Worm (Caenorhabditis elegans): ENCODE data around the gene gfat-1.

Gene gfat-1

ce11 chrII:11619895-11620439 lies 24.7 kb upstream of the gfat-1 start (continued):
- no peak for TF ChIP-seq rpc-1 (optimal IDR thresholded peaks at IDR 0.05)
- TF ChIP-seq rpc-1 (tag; optimal IDR thresholded peaks at IDR 0.05) = no peak
- TF ChIP-seq rec-8 (tag; optimal IDR thresholded peaks at IDR 0.05) = no peak
- TF ChIP-seq athp-1 (tag; optimal IDR thresholded peaks at IDR 0.05) = no peak
- no peak for TF ChIP-seq lag-1 (GFP tag; IDR thresholded peaks at IDR 0.05)
- TF ChIP-seq ztf-25 (GFP tag; IDR thresholded peaks at IDR 0.05) = no peak
- no peak for TF ChIP-seq nhr-120 (GFP tag; IDR thresholded peaks at IDR 0.05)
- TF ChIP-seq sea-2 (GFP tag; IDR thresholded peaks at IDR 0.05) = no peak
- TF ChIP-seq T26A5.8 (tag; optimal IDR thresholded peaks at IDR 0.05) = no peak
- peak; percentile 63 for TF ChIP-seq ztf-22 (GFP tag; optimal IDR thresholded peaks at IDR 0.05)
- TF ChIP-seq nfyb-1 (GFP tag; IDR thresholded peaks at IDR 0.05) = peak; percentile 79
- no peak for TF ChIP-seq rcor-1 (GFP tag; IDR thresholded peaks at IDR 0.05)
- TF ChIP-seq ama-1 (optimal IDR thresholded peaks at IDR 0.05) = no peak
- no peak for TF ChIP-seq ama-1 (GFP tag; optimal IDR thresholded peaks at IDR 0.05)
- 0 out of 2 replicates have a peak, but pooled peaks have one; percentile 36 for TF ChIP-seq madf-3 (GFP tag; IDR thresholded peaks at IDR 0.05)
- TF ChIP-seq sdz-38 (tag; optimal IDR thresholded peaks at IDR 0.05) = no peak
- peak; percentile 29; the same call in 1 of the 2 replicates for TF ChIP-seq madf-6 (GFP tag; IDR thresholded peaks at IDR 0.05)
- no peak for TF ChIP-seq efl-1 (GFP tag; optimal IDR thresholded peaks at IDR 0.05)
- peak; percentile 49 for TF ChIP-seq lin-54 (GFP tag; optimal IDR thresholded peaks at IDR 0.05)
- TF ChIP-seq repo-1 (tag; optimal IDR thresholded peaks at IDR 0.05) = peak; percentile 39
- no peak for TF ChIP-seq ccch-3 (GFP tag; optimal IDR thresholded peaks at IDR 0.05)
- TF ChIP-seq hlh-12 (tag; optimal IDR thresholded peaks at IDR 0.05) = no peak
- no peak for TF ChIP-seq madf-8 (GFP tag; conservative IDR thresholded peaks at IDR 0.05)
- no peak for TF ChIP-seq lir-1 (GFP tag; conservative IDR thresholded peaks at IDR 0.05)
- no peak for TF ChIP-seq xnd-1 (tag; optimal IDR thresholded peaks at IDR 0.05)
- peak; percentile 66 for TF ChIP-seq ZK185.1 (tag; optimal IDR thresholded peaks at IDR 0.05; ENCODE audit: poor library complexity, severe bottlenecking)
- TF ChIP-seq lin-35 (GFP tag; optimal IDR thresholded peaks at IDR 0.05) = peak in 1 of 3 experiments; percentile 36
- TF ChIP-seq ceh-27 (GFP tag; optimal IDR thresholded peaks at IDR 0.05) = peak; percentile 59
- peak; percentile 85 for TF ChIP-seq B0336.3 (GFP tag; IDR thresholded peaks at IDR 0.05)
- no peak for TF ChIP-seq F49E8.2 (tag; optimal IDR thresholded peaks at IDR 0.05; ENCODE audit: insufficient read depth)
- no peak for TF ChIP-seq dpff-1 (tag; optimal IDR thresholded peaks at IDR 0.05)
- 0 out of 2 replicates have a peak, but pooled peaks have one; percentile 55 for TF ChIP-seq pbrm-1 (GFP tag; IDR thresholded peaks at IDR 0.05)
- peak; percentile 87 for TF ChIP-seq attf-5 (GFP tag; optimal IDR thresholded peaks at IDR 0.05)
- TF ChIP-seq pha-4 (tag; optimal IDR thresholded peaks at IDR 0.05) = no peak
- TF ChIP-seq hsf-1 (GFP tag; IDR thresholded peaks at IDR 0.05) = no peak
- no peak for TF ChIP-seq C17E4.6 (GFP tag; IDR thresholded peaks at IDR 0.05)
- peak; percentile 59 for TF ChIP-seq chd-7 (tag; optimal IDR thresholded peaks at IDR 0.05)
- peak; percentile 98 for TF ChIP-seq madf-10 (tag; optimal IDR thresholded peaks at IDR 0.05)
- TF ChIP-seq mxl-1 (tag; optimal IDR thresholded peaks at IDR 0.05) = peak; percentile 8
- peak; percentile 72; the same call in 1 of the 2 replicates for TF ChIP-seq egl-44 (GFP tag; IDR thresholded peaks at IDR 0.05)
- no peak for TF ChIP-seq Y53G8AR.9 (GFP tag; conservative IDR thresholded peaks at IDR 0.05)
- 0 out of 2 replicates have a peak, but pooled peaks have one; percentile 12 for TF ChIP-seq F37B4.10 (GFP tag; IDR thresholded peaks at IDR 0.05)
- 0 out of 2 replicates have a peak, but pooled peaks have one; percentile 44 for TF ChIP-seq hmg-20 (GFP tag; IDR thresholded peaks at IDR 0.05)
- no peak for TF ChIP-seq ceh-79 (tag; optimal IDR thresholded peaks at IDR 0.05)
- no peak for TF ChIP-seq hlh-26 (GFP tag; conservative IDR thresholded peaks at IDR 0.05)
- TF ChIP-seq ztf-18 (tag; optimal IDR thresholded peaks at IDR 0.05) = peak; percentile 55
- peak; percentile 51 to 68 for TF ChIP-seq let-607 (tag; optimal IDR thresholded peaks at IDR 0.05)
- TF ChIP-seq ceh-91 (GFP tag; IDR thresholded peaks at IDR 0.05) = no peak
- no peak for TF ChIP-seq D2030.7 (GFP tag; IDR thresholded peaks at IDR 0.05)
- TF ChIP-seq dpl-1 (GFP tag; optimal IDR thresholded peaks at IDR 0.05) = no peak

All from whole organism, young adult.